Fruit fly (Drosophila melanogaster) whole organism, prepupa: Measurements from ENCODE around the gene CCT4.

ENCODE experiments used
- Blimp-1 ChIP-seq: fragments of 200-800 bp; sonication (Bioruptor generic); optimal IDR thresholded peaks from 3 replicates; lab custom pipeline; 2017; ENCODE audit warnings: missing biosample characterization, missing genetic modification characterization, mild to moderate bottlenecking, moderate library complexity, missing genetic modification reagents
- CG10631 ChIP-seq: fragments of 200-800 bp; sonication (Bioruptor generic); optimal IDR thresholded peaks from 2 replicates; lab custom pipeline; 2016; ENCODE audit warnings: missing biosample characterization, missing genetic modification characterization
- CG10669 ChIP-seq: fragments of 200-800 bp; sonication (Bioruptor generic); optimal IDR thresholded peaks from 3 replicates; lab custom pipeline; 2018; ENCODE audit warnings: missing biosample characterization, mild to moderate bottlenecking, missing genetic modification characterization, moderate library complexity
- CG11294 ChIP-seq: fragments of 200-800 bp; sonication (Bioruptor generic); IDR thresholded peaks from 2 replicates; pipeline ENCODE4 v1.3.6; 2022; ENCODE audit warnings: missing biosample characterization, missing genetic modification characterization
- CG11902 ChIP-seq: fragments of 200-800 bp; sonication (Bioruptor generic); optimal IDR thresholded peaks from 3 replicates; lab custom pipeline; 2016; ENCODE audit warnings: missing biosample characterization, missing genetic modification characterization
- CG15336 ChIP-seq: fragments of 200-800 bp; sonication (Bioruptor generic); IDR thresholded peaks from 2 replicates; pipeline ENCODE4 v1.3.6; 2022; ENCODE audit warnings: missing biosample characterization, missing genetic modification characterization
- CG1621 ChIP-seq: fragments of 200-800 bp; sonication (Bioruptor generic); optimal IDR thresholded peaks from 3 replicates; lab custom pipeline; 2018; ENCODE audit warnings: missing biosample characterization, mild to moderate bottlenecking, missing genetic modification characterization
- CG16779 ChIP-seq: fragments of 200-800 bp; sonication (Bioruptor generic); optimal IDR thresholded peaks from 3 replicates; lab custom pipeline; 2017; ENCODE audit warnings: missing biosample characterization, mild to moderate bottlenecking, missing genetic modification characterization
- CG3032 ChIP-seq: fragments of 200-800 bp; optimal IDR thresholded peaks from 2 replicates; lab custom pipeline; 2019; ENCODE audit warnings: missing biosample characterization, mild to moderate bottlenecking, missing genetic modification characterization, moderate library complexity
- CG31627 ChIP-seq: fragments of 200-800 bp; sonication (Bioruptor generic); optimal IDR thresholded peaks from 3 replicates; lab custom pipeline; 2016; ENCODE audit warnings: missing biosample characterization, missing genetic modification characterization
- CG34406 ChIP-seq: fragments of 200-800 bp; sonication (Bioruptor generic); optimal IDR thresholded peaks from 3 replicates; lab custom pipeline; 2016; ENCODE audit warnings: missing biosample characterization, missing genetic modification characterization
- CG3919 ChIP-seq: fragments of 200-800 bp; sonication (Bioruptor generic); optimal IDR thresholded peaks from 3 replicates; lab custom pipeline; 2016; ENCODE audit warnings: missing biosample characterization, missing genetic modification characterization
- CG8319 ChIP-seq: fragments of 200-800 bp; sonication (Bioruptor generic); optimal IDR thresholded peaks from 3 replicates; lab custom pipeline; 2016; ENCODE audit warnings: missing biosample characterization, missing genetic modification characterization
- Ets21C ChIP-seq: fragments of 200-800 bp; sonication (Bioruptor generic); optimal IDR thresholded peaks from 3 replicates; lab custom pipeline; 2016; ENCODE audit warnings: missing biosample characterization, missing genetic modification characterization
- Ets96B ChIP-seq: fragments of 200-800 bp; optimal IDR thresholded peaks from 2 replicates; lab custom pipeline; 2019; ENCODE audit warnings: missing biosample characterization, mild to moderate bottlenecking, missing genetic modification characterization, moderate library complexity
- Gug ChIP-seq: fragments of 200-800 bp; sonication (Bioruptor generic); IDR thresholded peaks from 2 replicates; pipeline ENCODE4 v1.3.6; 2022; ENCODE audit warnings: missing biosample characterization, missing genetic modification characterization
- Hr39 ChIP-seq: fragments of 200-800 bp; sonication (Bioruptor generic); optimal IDR thresholded peaks from 2 replicates; lab custom pipeline; 2016; ENCODE audit warnings: missing biosample characterization, missing genetic modification characterization
- Hr4 ChIP-seq: fragments of 200-800 bp; sonication (Bioruptor generic); optimal IDR thresholded peaks from 3 replicates; lab custom pipeline; 2016; ENCODE audit warnings: missing biosample characterization, missing genetic modification characterization
- Lpt ChIP-seq: fragments of 200-800 bp; sonication (Bioruptor generic); optimal IDR thresholded peaks from 3 replicates; lab custom pipeline; 2016; ENCODE audit warnings: missing biosample characterization, missing genetic modification characterization
- OdsH ChIP-seq: fragments of 200-800 bp; sonication (Bioruptor generic); optimal IDR thresholded peaks from 3 replicates; lab custom pipeline; 2016; ENCODE audit warnings: missing biosample characterization, missing genetic modification characterization
- Sox102F ChIP-seq: fragments of 200-800 bp; sonication (Bioruptor generic); optimal IDR thresholded peaks from 2 replicates; lab custom pipeline; 2016; ENCODE audit warnings: missing biosample characterization, mild to moderate bottlenecking, missing genetic modification characterization
- Sox15 ChIP-seq: fragments of 200-800 bp; sonication (Bioruptor generic); optimal IDR thresholded peaks from 3 replicates; lab custom pipeline; 2016; ENCODE audit warnings: missing biosample characterization, missing genetic modification characterization
- achi ChIP-seq: fragments of 200-800 bp; sonication (Bioruptor generic); optimal IDR thresholded peaks from 3 replicates; lab custom pipeline; 2016; ENCODE audit warnings: missing biosample characterization, missing genetic modification characterization
- acj6 ChIP-seq: fragments of 200-800 bp; sonication (Bioruptor generic); optimal IDR thresholded peaks from 3 replicates; lab custom pipeline; 2016; ENCODE audit warnings: missing biosample characterization, missing genetic modification characterization
- cyc ChIP-seq: fragments of 200-800 bp; sonication (Bioruptor generic); optimal IDR thresholded peaks from 3 replicates; lab custom pipeline; 2016; ENCODE audit warnings: missing biosample characterization, missing genetic modification characterization
- dac ChIP-seq: fragments of 200-800 bp; sonication (Bioruptor generic); optimal IDR thresholded peaks from 2 replicates; lab custom pipeline; 2017; ENCODE audit warnings: missing biosample characterization, mild to moderate bottlenecking, missing genetic modification characterization
- esn ChIP-seq: fragments of 200-800 bp; sonication (Bioruptor generic); optimal IDR thresholded peaks from 2 replicates; lab custom pipeline; 2016; ENCODE audit warnings: missing biosample characterization, mild to moderate bottlenecking, missing genetic modification characterization, moderate library complexity
- fd85E ChIP-seq: fragments of 200-800 bp; sonication (Bioruptor generic); optimal IDR thresholded peaks from 3 replicates; lab custom pipeline; 2016; ENCODE audit warnings: missing biosample characterization, missing genetic modification characterization
- fkh ChIP-seq: fragments of 200-800 bp; sonication (Bioruptor generic); optimal IDR thresholded peaks from 3 replicates; lab custom pipeline; 2017; ENCODE audit warnings: missing biosample characterization, mild to moderate bottlenecking, missing genetic modification characterization, moderate library complexity
- salr ChIP-seq, 2 experiments: fragments of 200-800 bp; sonication (Bioruptor generic); optimal IDR thresholded peaks; 3 replicates each; lab custom pipeline; 2016 to 2018; ENCODE audit warnings: missing biosample characterization in 2 of 2, missing genetic modification characterization in 2 of 2, mild to moderate bottlenecking in 1 of 2
- ss ChIP-seq, 2 experiments: fragments of 200-800 bp; sonication (Bioruptor generic); optimal IDR thresholded peaks; 2 replicates in 1 of 2; 3 replicates in 1 of 2; lab custom pipeline; 2017 to 2018; ENCODE audit warnings: mild to moderate bottlenecking in 2 of 2, missing biosample characterization in 2 of 2, missing genetic modification characterization in 2 of 2, moderate library complexity in 1 of 2
- svp ChIP-seq: fragments of 200-800 bp; sonication (Bioruptor generic); peaks from one replicate; lab custom pipeline; 2016; ENCODE audit warnings: missing biosample characterization, missing genetic modification characterization
- vri ChIP-seq: fragments of 200-800 bp; sonication (Bioruptor generic); optimal IDR thresholded peaks from 3 replicates; lab custom pipeline; 2016; ENCODE audit warnings: missing biosample characterization, mild to moderate bottlenecking, missing genetic modification characterization

Gene CCT4

DNA sequence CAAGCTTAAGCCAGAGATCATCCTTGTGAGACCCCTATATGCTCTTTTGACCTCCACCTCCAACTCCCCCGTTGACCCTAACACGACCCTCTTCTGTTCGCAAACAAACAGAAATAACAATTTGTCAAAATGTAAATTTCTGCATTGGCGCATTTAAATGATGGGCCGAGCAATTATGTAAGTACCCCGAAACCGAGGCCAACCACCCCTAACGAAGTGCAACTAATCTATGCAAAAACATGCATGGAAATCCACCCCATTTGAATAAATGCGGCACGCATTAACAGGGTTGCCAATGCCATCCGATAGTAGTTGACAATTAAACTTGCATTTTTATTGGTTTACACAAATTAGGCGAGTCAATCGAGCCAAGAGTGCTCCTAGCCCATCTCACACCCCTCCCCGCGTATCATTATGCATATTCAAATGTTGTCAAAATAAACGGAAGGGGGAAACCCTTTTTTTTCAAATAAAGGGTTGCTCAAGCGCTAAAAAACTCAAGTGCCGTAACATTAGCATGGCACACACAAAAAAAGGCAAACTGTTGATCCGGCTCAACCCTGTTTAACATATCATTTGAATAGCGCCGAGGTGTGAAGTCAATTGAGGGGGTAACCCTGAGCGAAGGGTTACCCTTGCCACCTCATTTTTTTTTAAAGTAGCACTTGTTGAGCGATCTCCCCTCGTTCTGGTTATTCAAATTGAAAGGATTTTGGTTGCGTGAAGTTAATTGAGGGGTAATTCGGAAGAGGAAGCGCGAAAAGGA is 10.9 kb downstream of the CCT4 start:
- TF ChIP-seq Hr39 (GFP tag; lab: Kevin White, UChicago), result peak; percentile 19
- TF ChIP-seq CG10631 (GFP tag; lab: Kevin White, UChicago), result no peak

DNA sequence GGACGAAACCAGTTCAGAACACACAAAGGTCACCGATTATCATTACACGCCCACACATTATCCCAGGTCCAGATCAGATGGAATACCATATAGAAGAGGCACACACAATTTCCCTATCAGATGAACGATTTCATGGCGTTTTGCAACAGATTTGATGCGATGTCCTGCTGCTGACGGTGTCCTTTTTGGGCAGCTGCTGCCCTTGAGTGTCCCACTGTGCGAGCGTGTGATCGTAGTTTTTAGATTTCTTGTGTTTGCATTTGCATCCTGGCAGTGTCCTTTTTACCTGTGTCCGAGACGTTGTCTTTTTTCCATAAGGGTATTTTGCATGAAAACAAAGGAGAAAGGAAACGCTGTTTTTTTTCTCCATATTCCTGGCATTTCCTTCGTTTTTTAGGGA is 13.4 kb downstream of the CCT4 start:
- TF ChIP-seq salr (GFP tag; optimal IDR thresholded peaks at IDR 0.05; lab: Kevin White, UChicago), result no peak
- no peak for TF ChIP-seq esn (GFP tag; lab: Kevin White, UChicago)
- TF ChIP-seq CG11294, result no peak
- no peak for TF ChIP-seq OdsH
- no peak for TF ChIP-seq CG34406
- TF ChIP-seq Hr4, result no peak
- TF ChIP-seq achi (GFP tag; lab: Kevin White, UChicago), result no peak
- TF ChIP-seq Ets21C (GFP tag; lab: Kevin White, UChicago), result no peak
- no peak for TF ChIP-seq CG3919 (GFP tag; lab: Kevin White, UChicago)
- no peak for TF ChIP-seq Gug (GFP tag; lab: Robert Waterston, UW)
- no peak for TF ChIP-seq Sox102F (GFP tag; lab: Kevin White, UChicago)
- no peak for TF ChIP-seq CG31627
- TF ChIP-seq CG3032 (tag; lab: Kevin White, UChicago), result no peak
- no peak for TF ChIP-seq acj6 (GFP tag; lab: Kevin White, UChicago)
- no peak for TF ChIP-seq Lpt

DNA sequence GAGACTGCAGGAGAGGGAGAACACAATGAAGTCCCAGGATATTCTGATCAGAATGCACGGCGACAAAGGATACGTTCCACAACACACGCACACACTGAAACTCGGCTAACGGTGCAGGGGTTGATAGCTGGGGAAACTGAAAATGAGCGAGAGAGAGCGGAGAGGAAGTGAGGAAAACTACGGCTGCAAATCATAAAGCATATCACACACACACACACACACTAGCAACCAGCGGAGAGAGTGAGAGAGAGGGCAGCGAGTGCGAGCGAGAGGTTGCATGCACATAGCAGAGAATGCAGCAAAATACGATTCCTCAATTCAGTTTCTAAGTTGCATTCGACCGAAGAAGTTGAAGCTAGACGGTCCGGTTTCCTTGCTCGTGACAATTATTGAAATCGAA is 14.4 kb downstream of the CCT4 start:
- TF ChIP-seq esn (GFP tag; lab: Kevin White, UChicago) (no peak), Hr4 (no peak), svp (no peak), acj6 (GFP tag; lab: Kevin White, UChicago) (no peak), CG8319 (GFP tag; lab: Kevin White, UChicago) (no peak), dac (GFP tag; lab: Kevin White, UChicago) (no peak), salr (GFP tag; optimal IDR thresholded peaks at IDR 0.05; lab: Kevin White, UChicago) (no peak), achi (GFP tag; lab: Kevin White, UChicago) (no peak), CG1621 (no peak), CG10669 (GFP tag; lab: Kevin White, UChicago) (no peak), CG11902 (GFP tag; lab: Kevin White, UChicago) (no peak), Sox102F (GFP tag; lab: Kevin White, UChicago) (no peak), Gug (GFP tag; lab: Robert Waterston, UW) (no peak)

DNA sequence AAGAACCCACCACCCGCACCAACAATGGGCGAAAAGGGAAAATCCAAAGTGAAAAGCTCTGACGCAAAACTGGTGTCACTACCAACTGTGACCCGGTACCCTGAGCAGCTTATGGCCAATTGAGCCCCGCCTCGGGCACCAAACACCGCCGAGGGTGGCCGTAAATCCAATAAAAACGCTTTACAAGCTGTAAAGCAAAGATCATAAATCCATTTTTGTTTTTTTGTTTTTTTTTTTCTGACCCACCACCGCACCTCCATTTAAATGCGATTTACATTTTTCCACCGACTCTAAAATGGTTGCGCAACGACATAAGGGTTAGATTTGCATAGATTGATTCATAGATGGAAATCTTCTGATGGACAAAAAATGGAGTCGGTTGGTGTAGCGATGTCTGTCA is 18.4 kb downstream of the CCT4 start:
- no peak for TF ChIP-seq Sox15 (GFP tag; lab: Kevin White, UChicago)
- TF ChIP-seq Ets96B (tag; lab: Kevin White, UChicago), result no peak
- TF ChIP-seq Blimp-1 (GFP tag; lab: Kevin White, UChicago), result no peak
- no peak for TF ChIP-seq salr (GFP tag; optimal IDR thresholded peaks at IDR 0.05; lab: Kevin White, UChicago)
- no peak for TF ChIP-seq fkh (GFP tag; lab: Kevin White, UChicago)
- no peak for TF ChIP-seq CG8319 (GFP tag; lab: Kevin White, UChicago)
- TF ChIP-seq fd85E (GFP tag; lab: Kevin White, UChicago), result no peak
- TF ChIP-seq cyc, result no peak
- TF ChIP-seq ss (GFP tag; optimal IDR thresholded peaks at IDR 0.05; lab: Kevin White, UChicago), result no peak
- no peak for TF ChIP-seq CG15336 (GFP tag; lab: Robert Waterston, UW)
- TF ChIP-seq CG10631 (GFP tag; lab: Kevin White, UChicago), result no peak
- TF ChIP-seq Hr4, result no peak
- TF ChIP-seq CG16779 (tag; lab: Kevin White, UChicago), result no peak
- no peak for TF ChIP-seq vri (GFP tag; lab: Kevin White, UChicago)
